Fruit fly (Drosophila melanogaster): Measurements from ENCODE around the gene Mad.

dm6 chr2L:3173740-3174139 is 14.3 kb upstream of the Mad start, which contains the start of the genes CG31698 and CG15404:
- TF ChIP-seq insv (optimal IDR thresholded peaks at IDR 0.05) (no peak), psq (optimal IDR thresholded peaks at IDR 0.05) (no peak), ttk (optimal IDR thresholded peaks at IDR 0.05) (no peak), h (optimal IDR thresholded peaks at IDR 0.05) (no peak)
